Fruit fly (Drosophila melanogaster): Measurements from ENCODE around the gene COX6AL2.

COX6AL2 gene

DNA sequence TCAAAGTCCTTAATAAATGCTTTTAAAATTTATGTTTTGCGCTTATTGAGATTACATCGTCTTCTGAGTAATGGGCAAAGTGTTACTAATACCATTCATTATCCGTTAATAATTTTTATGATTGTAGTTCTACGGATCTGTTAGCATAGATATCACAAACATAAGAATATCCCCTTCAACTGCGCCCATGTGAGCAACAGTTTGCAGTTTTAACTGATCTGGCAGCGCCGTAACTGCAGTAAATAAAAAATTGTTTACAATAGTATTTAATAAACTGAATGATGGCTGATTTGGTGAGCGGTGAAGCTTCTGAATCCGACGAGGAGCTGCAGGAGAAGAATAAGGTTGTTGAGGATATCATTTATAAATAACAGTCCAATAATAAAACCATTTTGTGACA is 43.9 kb downstream of the COX6AL2 start, which contains the start of gene Blos3 (continued):
- peak; percentile 11 for TF ChIP-seq sima (GFP tag; optimal IDR thresholded peaks at IDR 0.05)
- TF ChIP-seq sens (GFP tag): peak; percentile 92
- TF ChIP-seq bab2 (GFP tag; optimal IDR thresholded peaks at IDR 0.05): peak; percentile 29
- TF ChIP-seq CG8290 (GFP tag; optimal IDR thresholded peaks at IDR 0.05): no peak
- no peak for TF ChIP-seq CG8290 (tag; optimal IDR thresholded peaks at IDR 0.05)
- no peak for TF ChIP-seq Dll (GFP tag; IDR thresholded peaks at IDR 0.05; ENCODE audit: partially characterized antibody)
- 0 out of 3 replicates have a peak, but pooled peaks have one; percentile 34 for TF ChIP-seq zfh1 (GFP tag; IDR thresholded peaks at IDR 0.05)
- TF ChIP-seq peb (GFP tag; IDR thresholded peaks at IDR 0.05): no peak
- peak; percentile 15; the same call in 1 of the 2 replicates for TF ChIP-seq al (GFP tag; IDR thresholded peaks at IDR 0.05)
- TF ChIP-seq HLHmδ (GFP tag; optimal IDR thresholded peaks at IDR 0.05): no peak
- peak; percentile 27 for TF ChIP-seq Myb (GFP tag; optimal IDR thresholded peaks at IDR 0.05)
- no peak for TF ChIP-seq trh (GFP tag; optimal IDR thresholded peaks at IDR 0.05)
- TF ChIP-seq Dip3 (GFP tag; optimal IDR thresholded peaks at IDR 0.05): peak; percentile 11
- peak; percentile 20 for TF ChIP-seq CG11723 (GFP tag; optimal IDR thresholded peaks at IDR 0.05)
- TF ChIP-seq repo (GFP tag; optimal IDR thresholded peaks at IDR 0.05): peak; percentile 32
- peak; percentile 29 for TF ChIP-seq CG4424 (GFP tag; optimal IDR thresholded peaks at IDR 0.05)
- TF ChIP-seq CG7839 (tag; optimal IDR thresholded peaks at IDR 0.05): no peak
- TF ChIP-seq CG10654 (GFP tag; optimal IDR thresholded peaks at IDR 0.05): peak; percentile 20
- TF ChIP-seq ase (GFP tag; IDR thresholded peaks at IDR 0.05): no peak
- TF ChIP-seq jing (GFP tag; optimal IDR thresholded peaks at IDR 0.05): no peak
- TF ChIP-seq Trl (optimal IDR thresholded peaks at IDR 0.05): no peak
- TF ChIP-seq Trl (GFP tag; optimal IDR thresholded peaks at IDR 0.05): peak; percentile 66
- no peak for TF ChIP-seq nau (GFP tag; optimal IDR thresholded peaks at IDR 0.05)
- peak; percentile 27; the same call in 1 of the 2 replicates for TF ChIP-seq Drgx (GFP tag; IDR thresholded peaks at IDR 0.05)
- peak; percentile 58 for TF ChIP-seq CG8924 (tag; optimal IDR thresholded peaks at IDR 0.05)
- TF ChIP-seq cwo (GFP tag; optimal IDR thresholded peaks at IDR 0.05): no peak
- TF ChIP-seq CG1602 (GFP tag; optimal IDR thresholded peaks at IDR 0.05): peak; percentile 28
- no peak for TF ChIP-seq pfk (GFP tag; optimal IDR thresholded peaks at IDR 0.05)
- peak; percentile 11 for TF ChIP-seq nmo (GFP tag; optimal IDR thresholded peaks at IDR 0.05)
- no peak for TF ChIP-seq CG12299 (tag; optimal IDR thresholded peaks at IDR 0.05)
- TF ChIP-seq knrl (GFP tag; IDR thresholded peaks at IDR 0.05; ENCODE audit: partially characterized antibody): no peak
- peak; percentile 41 for TF ChIP-seq Hmx (GFP tag; optimal IDR thresholded peaks at IDR 0.05)
- TF ChIP-seq Eip74EF (GFP tag; optimal IDR thresholded peaks at IDR 0.05): no peak
- peak; percentile 22 for TF ChIP-seq CG12942 (GFP tag; optimal IDR thresholded peaks at IDR 0.05)
- TF ChIP-seq zfh2 (GFP tag; optimal IDR thresholded peaks at IDR 0.05): peak; percentile 65
- TF ChIP-seq dm (GFP tag; optimal IDR thresholded peaks at IDR 0.05): no peak
- TF ChIP-seq CHES-1-like (GFP tag; optimal IDR thresholded peaks at IDR 0.05): peak; percentile 7
- peak; percentile 37 for TF ChIP-seq Camta (GFP tag; optimal IDR thresholded peaks at IDR 0.05)
- no peak for TF ChIP-seq fd64A (GFP tag; optimal IDR thresholded peaks at IDR 0.05)
- TF ChIP-seq CG10267 (tag; optimal IDR thresholded peaks at IDR 0.05): peak; percentile 36
- TF ChIP-seq CG17802 (tag; optimal IDR thresholded peaks at IDR 0.05): peak; percentile 22
- TF ChIP-seq lbe (GFP tag; optimal IDR thresholded peaks at IDR 0.05): peak; percentile 65
- peak; percentile 37 for TF ChIP-seq CG15514 (GFP tag; optimal IDR thresholded peaks at IDR 0.05)
- no peak for TF ChIP-seq HLH4C (GFP tag; IDR thresholded peaks at IDR 0.05; ENCODE audit: partially characterized antibody)
- TF ChIP-seq PHDP (tag; optimal IDR thresholded peaks at IDR 0.05): no peak
- TF ChIP-seq MESR4 (GFP tag; optimal IDR thresholded peaks at IDR 0.05): peak; percentile 52
- peak; percentile 37 for TF ChIP-seq HHEX (GFP tag; optimal IDR thresholded peaks at IDR 0.05)
- no peak for TF ChIP-seq CG14050 (GFP tag; IDR thresholded peaks at IDR 0.05)
- peak; percentile 52 for TF ChIP-seq Hmr (GFP tag; optimal IDR thresholded peaks at IDR 0.05)
- TF ChIP-seq gem (tag; optimal IDR thresholded peaks at IDR 0.05): peak; percentile 76
- TF ChIP-seq CG6254 (GFP tag; optimal IDR thresholded peaks at IDR 0.05): no peak

Data from whole organism, embryonic.